Fruit fly (Drosophila melanogaster): ENCODE measurements around the gene CG12605.

CG12605 gene

DNA sequence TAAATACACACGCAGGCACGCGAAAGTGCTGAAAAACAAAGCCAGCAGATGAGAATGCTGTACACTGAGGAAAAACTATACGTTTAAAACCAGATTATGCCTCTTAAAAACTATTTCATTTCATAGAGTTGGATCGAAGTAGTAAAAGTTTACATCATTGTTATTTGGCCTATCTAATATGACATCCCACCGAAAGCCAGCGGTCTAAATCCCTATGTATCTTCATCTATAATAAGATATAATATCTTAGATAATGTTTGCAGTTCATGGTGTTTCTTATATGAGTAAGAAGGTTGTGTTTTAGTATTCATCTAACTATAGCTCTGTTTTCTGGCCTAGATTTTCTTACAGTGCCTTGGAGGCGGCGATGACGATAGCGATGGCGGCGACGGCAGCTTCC, 45.6 kb upstream of the CG12605 start (continued):
- TF ChIP-seq grn (GFP tag; optimal IDR thresholded peaks at IDR 0.05): no peak
- no peak for TF ChIP-seq sob (GFP tag; IDR thresholded peaks at IDR 0.05)
- no peak for TF ChIP-seq TFAM (GFP tag; optimal IDR thresholded peaks at IDR 0.05)
- peak; percentile 54 for TF ChIP-seq CG31441 (GFP tag; IDR thresholded peaks at IDR 0.05)
- no peak for TF ChIP-seq vnd (GFP tag; IDR thresholded peaks at IDR 0.05; ENCODE audit: partially characterized antibody)
- no peak for TF ChIP-seq Optix (GFP tag; IDR thresholded peaks at IDR 0.05)
- TF ChIP-seq CG17829 (tag; optimal IDR thresholded peaks at IDR 0.05): no peak
- TF ChIP-seq nmo (GFP tag; optimal IDR thresholded peaks at IDR 0.05): peak; percentile 12
- TF ChIP-seq CG9727 (GFP tag; optimal IDR thresholded peaks at IDR 0.05): peak; percentile 30
- no peak for TF ChIP-seq jumu (GFP tag; optimal IDR thresholded peaks at IDR 0.05)
- TF ChIP-seq CG10565 (GFP tag; optimal IDR thresholded peaks at IDR 0.05): no peak
- no peak for TF ChIP-seq run (tag; optimal IDR thresholded peaks at IDR 0.05)
- no peak for TF ChIP-seq bigmax (GFP tag; optimal IDR thresholded peaks at IDR 0.05)
- TF ChIP-seq twi (tag; optimal IDR thresholded peaks at IDR 0.05): no peak
- TF ChIP-seq Tbp (GFP tag; optimal IDR thresholded peaks at IDR 0.05): no peak
- peak; percentile 17 for TF ChIP-seq CG13424 (tag; optimal IDR thresholded peaks at IDR 0.05)
- no peak for TF ChIP-seq CG11723 (GFP tag; optimal IDR thresholded peaks at IDR 0.05)
- no peak for TF ChIP-seq Doc2 (GFP tag; IDR thresholded peaks at IDR 0.05)
- TF ChIP-seq Fer1 (GFP tag; optimal IDR thresholded peaks at IDR 0.05): peak; percentile 38
- TF ChIP-seq NK7.1 (GFP tag; optimal IDR thresholded peaks at IDR 0.05): no peak
- no peak for TF ChIP-seq sima (GFP tag; optimal IDR thresholded peaks at IDR 0.05)
- no peak for TF ChIP-seq trh (GFP tag; optimal IDR thresholded peaks at IDR 0.05)
- peak; percentile 43 for TF ChIP-seq CG18262 (tag; optimal IDR thresholded peaks at IDR 0.05)

DNA sequence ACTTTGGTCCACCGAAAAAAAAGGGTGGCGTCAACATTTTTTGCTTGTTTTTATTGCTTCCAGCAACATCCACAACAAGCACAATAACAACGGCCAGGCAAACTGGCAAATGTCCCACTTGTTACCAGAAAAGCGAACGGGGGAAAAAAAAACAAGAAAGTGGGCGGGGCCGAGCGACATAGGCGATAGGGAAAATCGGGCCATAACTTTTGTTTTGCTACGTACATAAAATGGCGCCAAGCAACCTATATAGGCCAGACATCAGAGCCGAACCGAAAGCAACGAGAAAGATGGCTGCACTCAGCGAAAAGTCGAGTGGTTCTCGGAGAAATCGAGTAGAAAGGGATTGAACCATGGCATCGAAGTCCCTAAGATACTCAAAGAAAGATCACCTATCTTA, 42.7 kb upstream of the CG12605 start:
- TF ChIP-seq bcd (GFP tag; optimal IDR thresholded peaks at IDR 0.05): no peak
- peak; percentile 5 for TF ChIP-seq CG12659 (GFP tag; optimal IDR thresholded peaks at IDR 0.05)
- no peak for TF ChIP-seq Sin3A (optimal IDR thresholded peaks at IDR 0.05)
- TF ChIP-seq lola (GFP tag; optimal IDR thresholded peaks at IDR 0.05): no peak
- TF ChIP-seq CG18619 (GFP tag; optimal IDR thresholded peaks at IDR 0.05): peak; percentile 26
- no peak for TF ChIP-seq Jarid2 (GFP tag; optimal IDR thresholded peaks at IDR 0.05)
- TF ChIP-seq CG3838 (GFP tag; optimal IDR thresholded peaks at IDR 0.05): no peak
- TF ChIP-seq nerfin-2 (GFP tag; IDR thresholded peaks at IDR 0.05; ENCODE audit: partially characterized antibody): no peak
- no peak for TF ChIP-seq stc (GFP tag; IDR thresholded peaks at IDR 0.05)
- TF ChIP-seq Lhr (GFP tag; optimal IDR thresholded peaks at IDR 0.05): no peak
- no peak for TF ChIP-seq sqz (GFP tag; optimal IDR thresholded peaks at IDR 0.05)
- TF ChIP-seq en (GFP tag; optimal IDR thresholded peaks at IDR 0.05): no peak
- TF ChIP-seq CG13624 (GFP tag; optimal IDR thresholded peaks at IDR 0.05): no peak
- no peak for TF ChIP-seq CG14710 (tag; optimal IDR thresholded peaks at IDR 0.05)
- no peak for TF ChIP-seq corto (GFP tag; optimal IDR thresholded peaks at IDR 0.05)
- no peak for TF ChIP-seq CG43689 (GFP tag; IDR thresholded peaks at IDR 0.05)
- no peak for TF ChIP-seq CG31388 (GFP tag; optimal IDR thresholded peaks at IDR 0.05)
- TF ChIP-seq pros (GFP tag; optimal IDR thresholded peaks at IDR 0.05): no peak
- no peak for TF ChIP-seq CG10565 (GFP tag; optimal IDR thresholded peaks at IDR 0.05)
- no peak for TF ChIP-seq CG4328 (GFP tag; optimal IDR thresholded peaks at IDR 0.05)
- no peak for TF ChIP-seq tup (GFP tag; optimal IDR thresholded peaks at IDR 0.05)
- no peak for TF ChIP-seq vvl (GFP tag; IDR thresholded peaks at IDR 0.05)
- TF ChIP-seq exex (tag; optimal IDR thresholded peaks at IDR 0.05): no peak
- no peak for TF ChIP-seq CG12744 (GFP tag; optimal IDR thresholded peaks at IDR 0.05)
- no peak for TF ChIP-seq Mes4 (GFP tag; optimal IDR thresholded peaks at IDR 0.05)
- TF ChIP-seq D19B (GFP tag; optimal IDR thresholded peaks at IDR 0.05): no peak
- TF ChIP-seq h (optimal IDR thresholded peaks at IDR 0.05): no peak
- TF ChIP-seq CG4854 (GFP tag; optimal IDR thresholded peaks at IDR 0.05): no peak
- TF ChIP-seq CG33213 (GFP tag; optimal IDR thresholded peaks at IDR 0.05): no peak
- no peak for TF ChIP-seq CG3163 (GFP tag; optimal IDR thresholded peaks at IDR 0.05)
- peak; percentile 77 for TF ChIP-seq scrt (GFP tag; optimal IDR thresholded peaks at IDR 0.05)
